Fruit fly (Drosophila melanogaster): ENCODE measurements around the gene ND-PDSW.

dm6 chr2L:3445655-3446054 lies 20.3 kb upstream of the ND-PDSW start, which contains the start of gene CG2772:
- TF ChIP-seq pan (optimal IDR thresholded peaks at IDR 0.05) (no peak), fru (GFP tag; optimal IDR thresholded peaks at IDR 0.05) (no peak), usp (GFP tag; optimal IDR thresholded peaks at IDR 0.05) (no peak), Jra (GFP tag; optimal IDR thresholded peaks at IDR 0.05) (no peak), foxo (GFP tag; optimal IDR thresholded peaks at IDR 0.05) (no peak), Sp1 (GFP tag; optimal IDR thresholded peaks at IDR 0.05) (no peak), h (GFP tag; optimal IDR thresholded peaks at IDR 0.05) (no peak)
